Fruit fly (Drosophila melanogaster) whole organism, embryonic: Measurements from ENCODE around the gene Obp19d.

Source experiments
- ATbp ChIP-seq: fragments of 200-800 bp; sonication (Bioruptor generic); optimal IDR thresholded peaks from 2 replicates; lab custom pipeline; 2017; ENCODE audit warnings: missing biosample characterization, mild to moderate bottlenecking, missing genetic modification characterization, missing genetic modification reagents
- Asciz ChIP-seq: fragments of 200-800 bp; sonication (Bioruptor generic); optimal IDR thresholded peaks from 2 replicates; lab custom pipeline; 2017; ENCODE audit warnings: missing biosample characterization, mild to moderate bottlenecking, missing genetic modification characterization, missing genetic modification reagents
- CG1024 ChIP-seq: fragments of 200-800 bp; sonication (Bioruptor generic); IDR thresholded peaks from 2 replicates; pipeline ENCODE4 v1.3.6; 2022; ENCODE audit warnings: missing biosample characterization, missing genetic modification characterization
- CG12769 ChIP-seq: fragments of 200-800 bp; sonication (Bioruptor generic); optimal IDR thresholded peaks from 2 replicates; lab custom pipeline; 2019; ENCODE audit warnings: missing biosample characterization, mild to moderate bottlenecking, missing genetic modification characterization, moderate library complexity
- CG17568 ChIP-seq: fragments of 200-800 bp; sonication (Bioruptor generic); optimal IDR thresholded peaks from 2 replicates; lab custom pipeline; 2018; ENCODE audit warnings: missing biosample characterization, mild to moderate bottlenecking, missing genetic modification characterization, moderate library complexity
- CG18262 ChIP-seq: fragments of 200-800 bp; optimal IDR thresholded peaks from 3 replicates; lab custom pipeline; 2019; ENCODE audit warnings: missing biosample characterization, mild to moderate bottlenecking, missing genetic modification characterization, moderate library complexity
- CG1832 ChIP-seq: fragments of 200-800 bp; sonication (Bioruptor generic); optimal IDR thresholded peaks from 2 replicates; lab custom pipeline; 2017; ENCODE audit warnings: missing biosample characterization, mild to moderate bottlenecking, missing genetic modification characterization, inconsistent platforms
- CG18619 ChIP-seq: fragments of 200-800 bp; sonication (Bioruptor generic); optimal IDR thresholded peaks from 3 replicates; lab custom pipeline; 2017; ENCODE audit warnings: missing biosample characterization, mild to moderate bottlenecking, missing genetic modification characterization
- CG2116 ChIP-seq: fragments of 200-800 bp; sonication (Bioruptor generic); optimal IDR thresholded peaks from 3 replicates; lab custom pipeline; 2018; ENCODE audit warnings: missing biosample characterization, mild to moderate bottlenecking, missing genetic modification characterization
- CG34422 ChIP-seq: fragments of 200-800 bp; sonication (Bioruptor generic); IDR thresholded peaks from 3 replicates; pipeline ENCODE4 v1.3.6; 2022; ENCODE audit warnings: missing biosample characterization, missing genetic modification characterization
- CG4282 ChIP-seq: fragments of 200-800 bp; sonication (Bioruptor generic); optimal IDR thresholded peaks from 2 replicates; lab custom pipeline; 2016; ENCODE audit warnings: missing biosample characterization, missing genetic modification characterization
- CG4730 ChIP-seq: fragments of 200-800 bp; sonication (Bioruptor generic); IDR thresholded peaks from 2 replicates; pipeline ENCODE4 v1.3.6; 2022; ENCODE audit warnings: missing biosample characterization, missing genetic modification characterization
- CG6689 ChIP-seq: fragments of 200-800 bp; sonication (Bioruptor generic); IDR thresholded peaks from 2 replicates; pipeline ENCODE4 v1.3.6; 2022; ENCODE audit warnings: missing biosample characterization, missing genetic modification characterization
- CG6791 ChIP-seq: fragments of 200-800 bp; sonication (Bioruptor generic); IDR thresholded peaks from 3 replicates; pipeline ENCODE4 v1.3.6; 2022; ENCODE audit warnings: missing biosample characterization, missing genetic modification characterization; ENCODE audit not compliant: partially characterized antibody
- CG7556 ChIP-seq: fragments of 200-800 bp; sonication (Bioruptor generic); optimal IDR thresholded peaks from 2 replicates; lab custom pipeline; 2017; ENCODE audit warnings: missing biosample characterization, mild to moderate bottlenecking, missing genetic modification characterization
- CG9609 ChIP-seq: fragments of 200-800 bp; sonication (Bioruptor generic); optimal IDR thresholded peaks from 3 replicates; lab custom pipeline; 2016; ENCODE audit warnings: missing biosample characterization, missing genetic modification characterization
- Chrac-16 ChIP-seq: fragments of 200-800 bp; sonication (Bioruptor generic); optimal IDR thresholded peaks from 3 replicates; lab custom pipeline; 2016; ENCODE audit warnings: missing biosample characterization, missing genetic modification characterization
- CkIIα-i1 ChIP-seq: fragments of 200-800 bp; sonication (Bioruptor generic); IDR thresholded peaks from 2 replicates; pipeline ENCODE4 v1.3.6; 2022; ENCODE audit warnings: missing biosample characterization, missing genetic modification characterization
- CoRest ChIP-seq: fragments of 200-800 bp; sonication (Bioruptor generic); optimal IDR thresholded peaks from 3 replicates; lab custom pipeline; 2018; ENCODE audit warnings: missing biosample characterization, mild to moderate bottlenecking, missing genetic modification characterization, moderate library complexity
- Deaf1 ChIP-seq: fragments of 200-800 bp; optimal IDR thresholded peaks from 3 replicates; lab custom pipeline; 2019; ENCODE audit warnings: missing biosample characterization, mild to moderate bottlenecking, missing genetic modification characterization, moderate library complexity
- Dp ChIP-seq: fragments of 200-800 bp; sonication (Bioruptor generic); optimal IDR thresholded peaks from 2 replicates; lab custom pipeline; 2018; ENCODE audit warnings: missing biosample characterization, mild to moderate bottlenecking, missing genetic modification characterization, moderate library complexity
- Dref ChIP-seq: fragments of 200-800 bp; sonication (Bioruptor generic); IDR thresholded peaks from 2 replicates; pipeline ENCODE4 v1.3.6; 2022; ENCODE audit warnings: missing biosample characterization, missing genetic modification characterization
- E2f2 ChIP-seq: fragments of 200-800 bp; sonication (Bioruptor generic); IDR thresholded peaks from 2 replicates; pipeline ENCODE4 v1.3.6; 2022; ENCODE audit warnings: missing biosample characterization, missing genetic modification characterization
- Eip74EF ChIP-seq, 2 experiments: fragments of 200-800 bp in 1 of 2; fragments of >200 bp in 1 of 2; sonication (Bioruptor generic) in 1 of 2; optimal IDR thresholded peaks; 2 replicates each; lab custom pipeline; 2017 to 2019; ENCODE audit warnings: missing biosample characterization in 2 of 2, missing genetic modification characterization in 2 of 2, mild to moderate bottlenecking in 1 of 2, moderate library complexity in 1 of 2
- Jarid2 ChIP-seq: fragments of 200-800 bp; sonication (Bioruptor generic); optimal IDR thresholded peaks from 3 replicates; lab custom pipeline; 2017; ENCODE audit warnings: mild to moderate bottlenecking, missing biosample characterization, missing genetic modification reagents, missing genetic modification characterization
- MESR4 ChIP-seq: fragments of 200-800 bp; sonication (Bioruptor generic); optimal IDR thresholded peaks from 2 replicates; lab custom pipeline; 2018; ENCODE audit warnings: missing biosample characterization, mild to moderate bottlenecking, missing genetic modification characterization, moderate library complexity
- Mad ChIP-seq: fragments of 200-800 bp; sonication (Bioruptor generic); optimal IDR thresholded peaks from 2 replicates; lab custom pipeline; 2016; ENCODE audit warnings: missing biosample characterization, missing genetic modification characterization
- NC2α ChIP-seq: fragments of 200-800 bp; sonication (Bioruptor generic); optimal IDR thresholded peaks from 2 replicates; lab custom pipeline; 2016; ENCODE audit warnings: missing biosample characterization, missing genetic modification characterization
- Rx ChIP-seq: fragments of 200-800 bp; sonication (Bioruptor generic); IDR thresholded peaks from 2 replicates; pipeline ENCODE4 v1.3.6; 2022; ENCODE audit warnings: missing biosample characterization, missing genetic modification characterization
- Scr ChIP-seq: fragments of 200-800 bp; sonication (Bioruptor generic); IDR thresholded peaks from 2 replicates; pipeline ENCODE4 v1.3.6; 2022; ENCODE audit warnings: missing biosample characterization, missing genetic modification characterization; ENCODE audit not compliant: partially characterized antibody
- Sin3A ChIP-seq: fragments of >200 bp; optimal IDR thresholded peaks from 2 replicates; lab custom pipeline; 2018
- Six4 ChIP-seq: fragments of 200-800 bp; sonication (Bioruptor generic); optimal IDR thresholded peaks from 2 replicates; lab custom pipeline; 2016; ENCODE audit warnings: missing biosample characterization, missing genetic modification characterization
- Sry-δ ChIP-seq: fragments of 200-800 bp; sonication (Bioruptor generic); optimal IDR thresholded peaks from 2 replicates; lab custom pipeline; 2016; ENCODE audit warnings: missing biosample characterization, missing genetic modification characterization
- ap ChIP-seq: fragments of 200-800 bp; sonication (Bioruptor generic); IDR thresholded peaks from 2 replicates; pipeline ENCODE4 v1.3.6; 2022; ENCODE audit warnings: missing biosample characterization, missing genetic modification characterization
- ara ChIP-seq: fragments of 200-800 bp; sonication (Bioruptor generic); IDR thresholded peaks from 2 replicates; pipeline ENCODE4 v1.3.6; 2022; ENCODE audit warnings: missing biosample characterization, missing genetic modification characterization
- bab2 ChIP-seq: fragments of 200-800 bp; sonication (Bioruptor generic); optimal IDR thresholded peaks from 2 replicates; lab custom pipeline; 2016; ENCODE audit warnings: missing biosample characterization, missing genetic modification characterization
- cas ChIP-seq: fragments of 200-800 bp; sonication (Bioruptor generic); IDR thresholded peaks from 2 replicates; pipeline ENCODE4 v1.3.6; 2022; ENCODE audit warnings: missing biosample characterization, missing genetic modification characterization
- dan ChIP-seq: fragments of 200-800 bp; sonication (Bioruptor generic); IDR thresholded peaks from 2 replicates; pipeline ENCODE4 v1.3.6; 2022; ENCODE audit warnings: missing biosample characterization, missing genetic modification characterization
- exex ChIP-seq: fragments of 200-800 bp; sonication (Bioruptor generic); optimal IDR thresholded peaks from 4 replicates; lab custom pipeline; 2018; ENCODE audit warnings: missing biosample characterization, mild to moderate bottlenecking, missing genetic modification characterization, moderate library complexity
- gem ChIP-seq: fragments of 200-800 bp; sonication (Bioruptor generic); optimal IDR thresholded peaks from 2 replicates; lab custom pipeline; 2019; ENCODE audit warnings: missing biosample characterization, mild to moderate bottlenecking, missing genetic modification characterization, moderate library complexity
- hb ChIP-seq: fragments of 200-800 bp; sonication (Bioruptor generic); IDR thresholded peaks from 3 replicates; pipeline ENCODE4 v1.3.6; 2022; ENCODE audit warnings: missing biosample characterization, missing genetic modification characterization; ENCODE audit not compliant: partially characterized antibody
- kni ChIP-seq: fragments of 200-800 bp; sonication (Bioruptor generic); optimal IDR thresholded peaks from 3 replicates; lab custom pipeline; 2017; ENCODE audit warnings: mild to moderate bottlenecking, missing biosample characterization, missing genetic modification reagents, missing genetic modification characterization
- knrl ChIP-seq: fragments of 200-800 bp; sonication (Bioruptor generic); IDR thresholded peaks from 3 replicates; pipeline ENCODE4 v1.3.6; 2022; ENCODE audit warnings: missing biosample characterization, missing genetic modification characterization; ENCODE audit not compliant: partially characterized antibody
- lov ChIP-seq, 2 experiments: fragments of 200-800 bp in 1 of 2; fragments of >200 bp in 1 of 2; sonication (Bioruptor generic) in 1 of 2; IDR thresholded peaks in 1 of 2; optimal IDR thresholded peaks in 1 of 2; 2 replicates in 1 of 2; 3 replicates in 1 of 2; pipeline versions ENCODE4 v1.3.6 to Lab custom; 2017 to 2022; ENCODE audit warnings: missing biosample characterization in 1 of 2, missing genetic modification characterization in 1 of 2
- rib ChIP-seq: fragments of 200-800 bp; sonication (Bioruptor generic); IDR thresholded peaks from 2 replicates; pipeline ENCODE4 v1.3.6; 2022; ENCODE audit warnings: missing biosample characterization, missing genetic modification characterization
- run ChIP-seq: fragments of 200-800 bp; sonication (Bioruptor generic); optimal IDR thresholded peaks from 3 replicates; lab custom pipeline; 2018; ENCODE audit warnings: missing biosample characterization, mild to moderate bottlenecking, missing genetic modification characterization
- sim ChIP-seq: fragments of 200-800 bp; sonication (Bioruptor generic); IDR thresholded peaks from 2 replicates; pipeline ENCODE4 v1.3.6; 2022; ENCODE audit warnings: missing biosample characterization, missing genetic modification characterization
- tin ChIP-seq: fragments of 200-800 bp; sonication (Bioruptor generic); optimal IDR thresholded peaks from 3 replicates; lab custom pipeline; 2016; ENCODE audit warnings: missing biosample characterization, missing genetic modification characterization
- tio ChIP-seq: fragments of 200-800 bp; sonication (Bioruptor generic); optimal IDR thresholded peaks from 2 replicates; lab custom pipeline; 2017; ENCODE audit warnings: missing biosample characterization, missing genetic modification characterization, inconsistent platforms
- usp ChIP-seq: fragments of >200 bp; optimal IDR thresholded peaks from 2 replicates; lab custom pipeline; 2017; ENCODE audit warnings: missing biosample characterization, missing genetic modification characterization
- vvl ChIP-seq: fragments of 200-800 bp; sonication (Bioruptor generic); IDR thresholded peaks from 2 replicates; pipeline ENCODE4 v1.3.6; 2022; ENCODE audit warnings: missing biosample characterization, missing genetic modification characterization
- zfh1 ChIP-seq: fragments of 200-800 bp; sonication (Bioruptor generic); IDR thresholded peaks from 3 replicates; pipeline ENCODE4 v1.3.6; 2022; ENCODE audit warnings: missing biosample characterization, missing genetic modification characterization

The Obp19d gene

DNA sequence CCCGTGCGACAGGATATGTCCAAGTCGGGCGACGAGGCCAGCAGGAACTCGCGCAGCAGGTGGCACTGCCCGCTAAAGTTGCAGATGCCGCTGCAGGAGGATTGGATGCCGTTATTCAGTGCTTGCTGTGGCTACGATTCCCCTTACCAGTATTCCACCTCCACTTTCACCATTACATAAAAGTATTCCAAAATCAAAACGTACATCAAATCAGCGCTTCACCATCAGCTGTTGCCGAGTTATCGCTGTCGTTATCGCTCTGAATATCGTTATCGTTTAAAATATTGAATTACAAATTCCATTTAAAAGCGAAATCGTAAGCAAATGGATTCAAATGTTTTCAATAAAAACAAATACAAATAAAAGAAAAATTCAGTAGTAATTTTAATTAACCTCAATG lies 7.4 kb downstream of the Obp19d start, which contains the start of gene CG15456 (continued):
- TF ChIP-seq kni (GFP tag; lab: Kevin White, UChicago), result no peak
- no peak for TF ChIP-seq CG1024
- no peak for TF ChIP-seq CkIIα-i1
- TF ChIP-seq MESR4 (GFP tag; lab: Kevin White, UChicago), result peak; percentile 46
- TF ChIP-seq ATbp, result no peak
- TF ChIP-seq CG7556, result no peak
- no peak for TF ChIP-seq CG12769
- no peak for TF ChIP-seq Mad (GFP tag; lab: Kevin White, UChicago)
- no peak for TF ChIP-seq hb (GFP tag; lab: Robert Waterston, UW)
- peak; percentile 52; the same call in 1 of the 3 replicates for TF ChIP-seq CG6791 (GFP tag; lab: Robert Waterston, UW)
- no peak for TF ChIP-seq tio
- TF ChIP-seq CG6689 (GFP tag; lab: Robert Waterston, UW), result no peak
- TF ChIP-seq Sin3A (lab: Kevin White, UChicago), result no peak
- no peak for TF ChIP-seq Six4
- TF ChIP-seq CG4730 (GFP tag; lab: Robert Waterston, UW), result no peak
- TF ChIP-seq Sry-δ (GFP tag; lab: Kevin White, UChicago), result peak; percentile 14
- no peak for TF ChIP-seq NC2α (GFP tag; lab: Kevin White, UChicago)
- TF ChIP-seq cas, result no peak
- no peak for TF ChIP-seq sim (GFP tag; lab: Robert Waterston, UW)
- no peak for TF ChIP-seq Eip74EF (GFP tag; optimal IDR thresholded peaks at IDR 0.05; lab: Kevin White, UChicago)
- no peak for TF ChIP-seq CG18619 (GFP tag; lab: Kevin White, UChicago)
- no peak for TF ChIP-seq ara (GFP tag; lab: Robert Waterston, UW)
- TF ChIP-seq Dref (GFP tag; lab: Robert Waterston, UW), result peak; percentile 59
- TF ChIP-seq usp (GFP tag; lab: Kevin White, UChicago), result no peak
- TF ChIP-seq zfh1 (GFP tag; lab: Robert Waterston, UW), result no peak
- peak; percentile 48 for TF ChIP-seq Scr (GFP tag; lab: Robert Waterston, UW)
- TF ChIP-seq CG4282 (GFP tag; lab: Kevin White, UChicago), result no peak
- no peak for TF ChIP-seq run (tag; lab: Kevin White, UChicago)
- TF ChIP-seq E2f2 (GFP tag; lab: Robert Waterston, UW), result peak; percentile 90
- TF ChIP-seq CG17568, result no peak
- no peak for TF ChIP-seq gem (tag; lab: Kevin White, UChicago)
- TF ChIP-seq Jarid2, result no peak
- no peak for TF ChIP-seq Deaf1 (tag; lab: Kevin White, UChicago)
- no peak for TF ChIP-seq vvl (GFP tag; lab: Robert Waterston, UW)
- TF ChIP-seq exex (tag; lab: Kevin White, UChicago), result no peak
- peak; percentile 61 for TF ChIP-seq CG2116 (GFP tag; lab: Kevin White, UChicago)
- no peak for TF ChIP-seq CG9609
- no peak for TF ChIP-seq dan
- TF ChIP-seq CoRest (tag; lab: Kevin White, UChicago), result no peak
- no peak for TF ChIP-seq Chrac-16
- TF ChIP-seq Asciz (GFP tag; lab: Kevin White, UChicago), result no peak
- no peak for TF ChIP-seq ap (GFP tag; lab: Robert Waterston, UW)
- no peak for TF ChIP-seq tin (GFP tag; lab: Kevin White, UChicago)
- TF ChIP-seq Rx (GFP tag; lab: Robert Waterston, UW), result no peak
- no peak for TF ChIP-seq knrl (GFP tag; lab: Robert Waterston, UW)
- no peak; the same call in 2 of the 3 replicates for TF ChIP-seq CG34422 (GFP tag; lab: Robert Waterston, UW)
- no peak for TF ChIP-seq lov (optimal IDR thresholded peaks at IDR 0.05; lab: Kevin White, UChicago)
- TF ChIP-seq lov (GFP tag; IDR thresholded peaks at IDR 0.05; lab: Robert Waterston, UW), result no peak
- no peak for TF ChIP-seq CG1832 (GFP tag; lab: Kevin White, UChicago)
- no peak for TF ChIP-seq bab2
- no peak for TF ChIP-seq CG18262 (tag; lab: Kevin White, UChicago)
- no peak for TF ChIP-seq rib (GFP tag; lab: Robert Waterston, UW)
- TF ChIP-seq Dp (GFP tag; lab: Kevin White, UChicago), result peak; percentile 82
